Worm (Caenorhabditis elegans) whole organism, L4 larva: Measurements from ENCODE around the gene str-10.

ENCODE experiments used
- F26F4.8 ChIP-seq: fragments of 200-800 bp; sonication (Bioruptor generic); conservative IDR thresholded peaks from 2 replicates; pipeline ENCODE4 v1.3.6; 2022; ENCODE audit warnings: missing genetic modification characterization, missing compliant biosample characterization
- F44E2.7 ChIP-seq: fragments of 200-800 bp; sonication (Bioruptor generic); IDR thresholded peaks from 2 replicates; pipeline ENCODE4 v2.1.2; 2022; ENCODE audit warnings: missing genetic modification characterization, missing compliant biosample characterization
- T20F7.1 ChIP-seq: fragments of 200-800 bp; sonication (Bioruptor generic); optimal IDR thresholded peaks from 2 replicates; lab custom pipeline; 2018; ENCODE audit warnings: mild to moderate bottlenecking, missing genetic modification characterization, missing compliant biosample characterization
- T26A8.4 ChIP-seq: fragments of 200-800 bp; sonication (Bioruptor generic); IDR thresholded peaks from 2 replicates; pipeline ENCODE4 v1.3.6; 2022; ENCODE audit warnings: missing genetic modification characterization, missing compliant biosample characterization
- Y105C5A.15 ChIP-seq: fragments of 200-800 bp; sonication (Bioruptor generic); IDR thresholded peaks from 2 replicates; pipeline ENCODE4 v1.3.6; 2022; ENCODE audit warnings: missing genetic modification characterization, missing compliant biosample characterization
- Y75B8A.6 ChIP-seq: fragments of 200-800 bp; sonication (Bioruptor generic); IDR thresholded peaks from 2 replicates; pipeline ENCODE4 v1.3.6; 2022; ENCODE audit warnings: missing genetic modification reagents, missing genetic modification characterization, missing compliant biosample characterization
- ZK546.5 ChIP-seq, 2 experiments: sonication (generic microtip); optimal IDR thresholded peaks; 2 replicates each; lab custom pipeline; 2017; ENCODE audit warnings: missing biosample characterization in 2 of 2, missing genetic modification characterization in 2 of 2
- aha-1 ChIP-seq: fragments of 150-350 bp; peaks from one replicate; lab custom pipeline; 2014; ENCODE audit warnings: missing biosample characterization, missing genetic modification characterization
- ama-1 ChIP-seq: fragments of 150-350 bp; optimal IDR thresholded peaks from 2 replicates; lab custom pipeline; 2014; ENCODE audit warnings: inconsistent platforms, mixed read lengths
- ceh-28 ChIP-seq: fragments of 150-350 bp; optimal IDR thresholded peaks from 2 replicates; lab custom pipeline; 2014; ENCODE audit warnings: missing biosample characterization, missing genetic modification reagents, missing genetic modification characterization
- ceh-44 ChIP-seq: fragments of 200-800 bp; sonication (Bioruptor generic); IDR thresholded peaks from 2 replicates; pipeline ENCODE4 v1.3.6; 2022; ENCODE audit warnings: missing genetic modification reagents, missing genetic modification characterization, missing compliant biosample characterization
- ceh-62 ChIP-seq: sonication (generic microtip); optimal IDR thresholded peaks from 2 replicates; lab custom pipeline; 2017; ENCODE audit warnings: missing biosample characterization, missing genetic modification characterization
- ceh-82 ChIP-seq: sonication (generic microtip); optimal IDR thresholded peaks from 2 replicates; lab custom pipeline; 2017; ENCODE audit warnings: missing biosample characterization, missing genetic modification characterization
- cey-2 ChIP-seq: sonication (generic microtip); optimal IDR thresholded peaks from 3 replicates; lab custom pipeline; 2017; ENCODE audit warnings: missing genetic modification characterization, mild to moderate bottlenecking, missing compliant biosample characterization, antibody characterized with exemption, borderline replicate concordance; ENCODE audit not compliant: insufficient read depth
- ctbp-1 ChIP-seq: fragments of 200-800 bp; sonication (Bioruptor generic); IDR thresholded peaks from 2 replicates; pipeline ENCODE4 v1.3.6; 2022; ENCODE audit warnings: missing genetic modification reagents, missing genetic modification characterization, missing compliant biosample characterization
- daf-16 ChIP-seq, 3 experiments: sonication (generic microtip); optimal IDR thresholded peaks; 2 replicates each; lab custom pipeline; 2016 to 2017; ENCODE audit warnings: missing genetic modification characterization in 3 of 3, missing genetic modification reagents in 3 of 3, mild to moderate bottlenecking in 2 of 3, missing compliant biosample characterization in 2 of 3, missing biosample characterization in 1 of 3, moderate library complexity in 1 of 3
- daf-19 ChIP-seq: fragments of 200-800 bp; sonication (Bioruptor generic); conservative IDR thresholded peaks from 2 replicates; pipeline ENCODE4 v1.3.6; 2022; ENCODE audit warnings: missing genetic modification characterization, missing compliant biosample characterization
- dmd-8 ChIP-seq: fragments of 200-800 bp; sonication (Bioruptor generic); IDR thresholded peaks from 2 replicates; pipeline ENCODE4 v1.3.6; 2022; ENCODE audit warnings: missing genetic modification characterization, missing compliant biosample characterization
- dmd-9 ChIP-seq: fragments of 200-800 bp; sonication (Bioruptor generic); IDR thresholded peaks from 2 replicates; pipeline ENCODE4 v1.3.6; 2022; ENCODE audit warnings: missing genetic modification reagents, missing genetic modification characterization, missing compliant biosample characterization
- dve-1 ChIP-seq: sonication (generic microtip); optimal IDR thresholded peaks from 2 replicates; lab custom pipeline; 2017; ENCODE audit warnings: antibody characterized with exemption, mild to moderate bottlenecking, missing genetic modification characterization, missing compliant biosample characterization; ENCODE audit not compliant: insufficient read depth
- egl-27 ChIP-seq: sonication (generic microtip); optimal IDR thresholded peaks from 3 replicates; lab custom pipeline; 2017; ENCODE audit warnings: missing biosample characterization, missing genetic modification reagents, missing genetic modification characterization
- fkh-10 ChIP-seq: fragments of 150-350 bp; optimal IDR thresholded peaks from 2 replicates; lab custom pipeline; 2014; ENCODE audit warnings: missing biosample characterization, missing genetic modification reagents, missing genetic modification characterization
- fos-1 ChIP-seq: fragments of 150-350 bp; optimal IDR thresholded peaks from 2 replicates; lab custom pipeline; 2014; ENCODE audit warnings: missing biosample characterization, missing genetic modification characterization
- gei-8 ChIP-seq: fragments of 200-800 bp; sonication (Bioruptor generic); optimal IDR thresholded peaks from 2 replicates; lab custom pipeline; 2018; ENCODE audit warnings: mild to moderate bottlenecking, missing genetic modification characterization, missing compliant biosample characterization
- hlh-30 ChIP-seq: sonication (generic microtip); optimal IDR thresholded peaks from 2 replicates; lab custom pipeline; 2017; ENCODE audit warnings: antibody characterized with exemption, mild to moderate bottlenecking, missing genetic modification characterization, missing compliant biosample characterization; ENCODE audit not compliant: insufficient read depth
- jun-1 ChIP-seq: fragments of 150-350 bp; optimal IDR thresholded peaks from 2 replicates; lab custom pipeline; 2014; ENCODE audit warnings: missing biosample characterization, missing genetic modification reagents, missing genetic modification characterization
- lin-13 ChIP-seq: fragments of 150-350 bp; optimal IDR thresholded peaks from 2 replicates; lab custom pipeline; 2014; ENCODE audit warnings: missing biosample characterization, missing genetic modification reagents, missing genetic modification characterization
- lin-15B ChIP-seq: fragments of 150-350 bp; sonication (generic microtip); optimal IDR thresholded peaks from 3 replicates; lab custom pipeline; 2014; ENCODE audit warnings: missing biosample characterization, missing genetic modification characterization
- lsy-2 ChIP-seq, 2 experiments: fragments of 150-350 bp in 1 of 2; sonication (generic microtip) in 1 of 2; optimal IDR thresholded peaks; 2 replicates each; lab custom pipeline; 2014 to 2017; ENCODE audit warnings: missing biosample characterization in 2 of 2, missing genetic modification characterization in 2 of 2
- mep-1 ChIP-seq: fragments of 150-350 bp; sonication (generic microtip); optimal IDR thresholded peaks from 3 replicates; lab custom pipeline; 2014; ENCODE audit warnings: missing biosample characterization, missing genetic modification characterization
- mxl-3 ChIP-seq: fragments of 200-800 bp; sonication (Bioruptor generic); optimal IDR thresholded peaks from 2 replicates; lab custom pipeline; 2018; ENCODE audit warnings: mild to moderate bottlenecking, missing genetic modification characterization, missing compliant biosample characterization
- nhr-237 ChIP-seq: sonication (generic microtip); optimal IDR thresholded peaks from 2 replicates; lab custom pipeline; 2017; ENCODE audit warnings: missing biosample characterization, missing genetic modification characterization
- nhr-42 ChIP-seq: fragments of 200-800 bp; sonication (Bioruptor generic); IDR thresholded peaks from 2 replicates; pipeline ENCODE4 v1.3.6; 2022; ENCODE audit warnings: missing genetic modification characterization, missing compliant biosample characterization
- nhr-48 ChIP-seq: sonication (generic microtip); optimal IDR thresholded peaks from 2 replicates; lab custom pipeline; 2016; ENCODE audit warnings: mild to moderate bottlenecking, missing genetic modification characterization, missing compliant biosample characterization
- nhr-77 ChIP-seq: fragments of 150-350 bp; optimal IDR thresholded peaks from 2 replicates; lab custom pipeline; 2014; ENCODE audit warnings: missing biosample characterization, missing genetic modification characterization
- pha-4 ChIP-seq, 2 experiments: fragments of 150-350 bp in 1 of 2; fragments of 200-800 bp in 1 of 2; sonication (Bioruptor generic) in 1 of 2; IDR thresholded peaks in 1 of 2; optimal IDR thresholded peaks in 1 of 2; 2 replicates each; pipeline versions ENCODE4 v1.3.6 to Lab custom; 2014 to 2022; ENCODE audit warnings: missing genetic modification characterization in 2 of 2, missing genetic modification reagents in 2 of 2, missing biosample characterization in 1 of 2, missing compliant biosample characterization in 1 of 2
- pqm-1 ChIP-seq: sonication (generic microtip); optimal IDR thresholded peaks from 2 replicates; lab custom pipeline; 2017; ENCODE audit warnings: missing biosample characterization, missing genetic modification characterization
- rbr-2 ChIP-seq: sonication (generic microtip); optimal IDR thresholded peaks from 2 replicates; lab custom pipeline; 2016; ENCODE audit warnings: missing genotype, missing genetic modification characterization, missing compliant biosample characterization
- sdz-12 ChIP-seq: fragments of 200-800 bp; sonication (Bioruptor generic); optimal IDR thresholded peaks from 2 replicates; lab custom pipeline; 2018; ENCODE audit warnings: mild to moderate bottlenecking, missing genetic modification characterization, missing compliant biosample characterization
- set-16 ChIP-seq: fragments of 200-800 bp; sonication (Bioruptor generic); IDR thresholded peaks from 2 replicates; pipeline ENCODE4 v1.3.6; 2022; ENCODE audit warnings: missing genetic modification reagents, missing genetic modification characterization, missing compliant biosample characterization
- skn-1 ChIP-seq: fragments of 150-350 bp; optimal IDR thresholded peaks from 2 replicates; lab custom pipeline; 2014; ENCODE audit warnings: missing biosample characterization, missing genetic modification characterization
- snpc-4 ChIP-seq: fragments of 150-350 bp; optimal IDR thresholded peaks from 2 replicates; lab custom pipeline; 2014; ENCODE audit warnings: missing biosample characterization, missing genetic modification characterization
- tag-97 ChIP-seq: fragments of 200-800 bp; sonication (Bioruptor generic); IDR thresholded peaks from 2 replicates; pipeline ENCODE4 v1.3.6; 2022; ENCODE audit warnings: missing genetic modification characterization, missing compliant biosample characterization
- unc-62 ChIP-seq, 3 experiments: fragments of 150-350 bp in 1 of 3; sonication (generic microtip); optimal IDR thresholded peaks in 2 of 3; peaks in 1 of 3; 1 replicate in 1 of 3; 2 replicates in 2 of 3; lab custom pipeline; 2014 to 2017; ENCODE audit warnings: missing biosample characterization in 3 of 3, missing genetic modification characterization in 3 of 3, missing genetic modification reagents in 3 of 3, missing genotype in 1 of 3
- vab-7 ChIP-seq: fragments of 200-800 bp; sonication (Bioruptor generic); IDR thresholded peaks from 2 replicates; pipeline ENCODE4 v1.3.6; 2022; ENCODE audit warnings: missing genetic modification reagents, missing genetic modification characterization, missing compliant biosample characterization
- zfp-2 ChIP-seq: sonication (generic microtip); optimal IDR thresholded peaks from 2 replicates; lab custom pipeline; 2016; ENCODE audit warnings: mild to moderate bottlenecking, missing genetic modification characterization, missing compliant biosample characterization
- zfp-3 ChIP-seq: fragments of 200-800 bp; sonication (Bioruptor generic); conservative IDR thresholded peaks from 2 replicates; pipeline ENCODE4 v1.3.6; 2022; ENCODE audit warnings: missing genetic modification reagents, missing genetic modification characterization, missing compliant biosample characterization

The str-10 gene

DNA sequence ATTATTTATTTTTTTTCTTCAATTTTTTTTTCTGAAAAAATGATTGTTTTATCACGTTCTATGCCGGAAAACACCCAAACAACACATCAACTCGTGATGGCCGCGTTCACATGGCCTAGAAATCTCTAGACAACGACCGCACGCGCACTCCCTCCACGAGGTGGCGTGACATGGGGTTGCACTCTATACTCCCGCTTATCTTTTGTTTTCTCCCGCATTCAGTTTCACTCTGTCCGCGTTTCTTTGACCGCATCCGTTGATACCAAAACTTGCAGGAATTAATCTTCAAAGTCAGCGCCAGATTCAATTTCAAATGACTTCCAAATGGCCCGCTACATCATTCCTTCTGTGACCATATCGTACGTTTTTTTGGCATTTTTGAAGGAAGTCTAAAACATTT, 22.5 kb downstream of the str-10 start, which contains the start of gene F17H10.1 (continued):
- TF ChIP-seq daf-19 (GFP tag; lab: Robert Waterston, UW) = no peak
- no peak for TF ChIP-seq lin-15B (tag; lab: Kevin White, UChicago)
- TF ChIP-seq fkh-10 (GFP tag; lab: Kevin White, UChicago) = no peak
- TF ChIP-seq nhr-48 (tag; lab: Kevin White, UChicago) = peak; percentile 92
- TF ChIP-seq vab-7 (GFP tag; lab: Robert Waterston, UW) = no peak
- no peak for TF ChIP-seq fos-1 (tag; lab: Kevin White, UChicago)
- TF ChIP-seq cey-2 (tag; lab: Kevin White, UChicago) = no peak
- TF ChIP-seq tag-97 (GFP tag; lab: Robert Waterston, UW) = no peak
- TF ChIP-seq ceh-44 = no peak
- TF ChIP-seq gei-8 = peak; percentile 57
- TF ChIP-seq ctbp-1 (GFP tag; lab: Robert Waterston, UW) = peak; percentile 46; the same call in 1 of the 2 replicates
- TF ChIP-seq Y105C5A.15 = 0 out of 2 replicates have a peak, but pooled peaks have one; percentile 52
- TF ChIP-seq nhr-77 = peak; percentile 84
- no peak for TF ChIP-seq ceh-62 (tag; lab: Kevin White, UChicago)
- TF ChIP-seq mep-1 (tag; lab: Kevin White, UChicago) = no peak
- peak; percentile 73 for TF ChIP-seq T26A8.4
- TF ChIP-seq Y75B8A.6 (GFP tag; lab: Robert Waterston, UW) = no peak
- TF ChIP-seq dmd-9 (GFP tag; lab: Robert Waterston, UW) = peak; percentile 85
- TF ChIP-seq skn-1 (tag; lab: Kevin White, UChicago) = no peak
- peak; percentile 97 for TF ChIP-seq dve-1 (tag; lab: Kevin White, UChicago)
- peak; percentile 62 to 84 for TF ChIP-seq daf-16 (GFP tag; optimal IDR thresholded peaks at IDR 0.05; lab: Kevin White, UChicago)
- TF ChIP-seq daf-16 (tag; optimal IDR thresholded peaks at IDR 0.05; lab: Kevin White, UChicago) = peak; percentile 92
- no peak for TF ChIP-seq egl-27 (tag; lab: Kevin White, UChicago)
- peak; percentile 100 for TF ChIP-seq hlh-30
- TF ChIP-seq F26F4.8 (GFP tag; lab: Robert Waterston, UW) = no peak
- no peak for TF ChIP-seq ZK546.5 (tag; optimal IDR thresholded peaks at IDR 0.05; lab: Kevin White, UChicago)
- TF ChIP-seq nhr-42 (GFP tag; lab: Robert Waterston, UW) = no peak
- no peak for TF ChIP-seq snpc-4 (tag; lab: Kevin White, UChicago)
- no peak for TF ChIP-seq jun-1 (tag; lab: Kevin White, UChicago)
- no peak for TF ChIP-seq dmd-8 (GFP tag; lab: Robert Waterston, UW)
- TF ChIP-seq pqm-1 (tag; lab: Kevin White, UChicago) = peak; percentile 20
- TF ChIP-seq unc-62 (GFP tag; optimal IDR thresholded peaks at IDR 0.05 in 1 of 2; lab: Kevin White, UChicago) = no peak
- TF ChIP-seq unc-62 (tag; optimal IDR thresholded peaks at IDR 0.05; lab: Kevin White, UChicago) = no peak
- peak; percentile 91 for TF ChIP-seq zfp-3
- peak; percentile 62; the same call in 1 of the 2 replicates for TF ChIP-seq set-16 (GFP tag; lab: Robert Waterston, UW)
- TF ChIP-seq rbr-2 (tag; lab: Kevin White, UChicago) = peak; percentile 52
- TF ChIP-seq ceh-82 (tag; lab: Kevin White, UChicago) = no peak
- peak in 1 of 2 experiments; percentile 57 for TF ChIP-seq lsy-2 (tag; optimal IDR thresholded peaks at IDR 0.05; lab: Kevin White, UChicago)
- TF ChIP-seq F44E2.7 = no peak
- TF ChIP-seq mxl-3 (GFP tag; lab: Kevin White, UChicago) = peak; percentile 96
- TF ChIP-seq ama-1 (lab: Kevin White, UChicago) = no peak
- TF ChIP-seq T20F7.1 = peak; percentile 70
- TF ChIP-seq pha-4 (GFP tag; IDR thresholded peaks at IDR 0.05; lab: Robert Waterston, UW) = no peak
- TF ChIP-seq pha-4 (tag; optimal IDR thresholded peaks at IDR 0.05; lab: Kevin White, UChicago) = no peak
- TF ChIP-seq sdz-12 = no peak
- peak; percentile 98 for TF ChIP-seq aha-1 (tag; lab: Kevin White, UChicago)
- peak; percentile 67 for TF ChIP-seq lin-13 (GFP tag; lab: Kevin White, UChicago)
- no peak for TF ChIP-seq ceh-28 (tag; lab: Kevin White, UChicago)
- no peak for TF ChIP-seq nhr-237
- TF ChIP-seq zfp-2 (tag; lab: Kevin White, UChicago) = no peak
